Worm (Caenorhabditis elegans) whole organism, late embryonic: Measurements from ENCODE around the gene rps-13.

Source experiments
- C08G9.2 ChIP-seq: sonication (generic microtip); optimal IDR thresholded peaks from 2 replicates; lab custom pipeline; 2016; ENCODE audit warnings: mild to moderate bottlenecking, missing genetic modification characterization, moderate library complexity, missing compliant biosample characterization
- K02D7.2 ChIP-seq: sonication (generic microtip); optimal IDR thresholded peaks from 2 replicates; lab custom pipeline; 2017; ENCODE audit warnings: mild to moderate bottlenecking, missing genetic modification characterization, missing compliant biosample characterization
- T23F11.4 ChIP-seq: fragments of 200-800 bp; sonication (Bioruptor generic); optimal IDR thresholded peaks from 2 replicates; lab custom pipeline; 2018; ENCODE audit warnings: mild to moderate bottlenecking, missing genetic modification characterization, missing compliant biosample characterization
- Y22D7AL.16 ChIP-seq: sonication (generic microtip); optimal IDR thresholded peaks from 2 replicates; lab custom pipeline; 2016; ENCODE audit warnings: missing genetic modification characterization, missing compliant biosample characterization
- ama-1 ChIP-seq: fragments of 150-350 bp; optimal IDR thresholded peaks from 2 replicates; lab custom pipeline; 2014
- ceh-14 ChIP-seq: sonication (generic microtip); optimal IDR thresholded peaks from 2 replicates; lab custom pipeline; 2016; ENCODE audit warnings: missing genotype, missing genetic modification characterization, missing compliant biosample characterization
- ceh-18 ChIP-seq: sonication (generic microtip); optimal IDR thresholded peaks from 2 replicates; lab custom pipeline; 2016; ENCODE audit warnings: missing genetic modification characterization, missing compliant biosample characterization
- ceh-2 ChIP-seq: sonication (generic microtip); optimal IDR thresholded peaks from 2 replicates; lab custom pipeline; 2016; ENCODE audit warnings: missing genotype, missing genetic modification characterization, missing compliant biosample characterization
- ceh-30 ChIP-seq: fragments of 150-350 bp; optimal IDR thresholded peaks from 2 replicates; lab custom pipeline; 2014; ENCODE audit warnings: missing biosample characterization, missing genetic modification characterization
- ceh-31 ChIP-seq: sonication (generic microtip); optimal IDR thresholded peaks from 2 replicates; lab custom pipeline; 2016; ENCODE audit warnings: missing genetic modification characterization, missing compliant biosample characterization
- ceh-34 ChIP-seq: sonication (generic microtip); optimal IDR thresholded peaks from 2 replicates; lab custom pipeline; 2016; ENCODE audit warnings: mild to moderate bottlenecking, missing genetic modification characterization, missing compliant biosample characterization
- ceh-45 ChIP-seq: fragments of 200-800 bp; sonication (Bioruptor generic); IDR thresholded peaks from 2 replicates; pipeline ENCODE4 v1.3.6; 2022; ENCODE audit warnings: missing genetic modification reagents, missing genetic modification characterization, missing compliant biosample characterization
- ceh-6 ChIP-seq: fragments of 200-800 bp; sonication (Bioruptor generic); optimal IDR thresholded peaks from 2 replicates; lab custom pipeline; 2018; ENCODE audit warnings: mild to moderate bottlenecking, missing genetic modification characterization, missing compliant biosample characterization
- ceh-9 ChIP-seq: sonication (generic microtip); optimal IDR thresholded peaks from 2 replicates; lab custom pipeline; 2016; ENCODE audit warnings: mild to moderate bottlenecking, missing genetic modification characterization, inconsistent platforms, missing compliant biosample characterization
- dmd-4 ChIP-seq: sonication (generic microtip); optimal IDR thresholded peaks from 2 replicates; lab custom pipeline; 2016; ENCODE audit warnings: borderline replicate concordance, missing genetic modification characterization, missing compliant biosample characterization
- dve-1 ChIP-seq: sonication (generic microtip); optimal IDR thresholded peaks from 2 replicates; lab custom pipeline; 2017; ENCODE audit warnings: antibody characterized with exemption, mild to moderate bottlenecking, missing genetic modification characterization, missing compliant biosample characterization
- elt-2 ChIP-seq: sonication (generic microtip); optimal IDR thresholded peaks from 2 replicates; lab custom pipeline; 2016; ENCODE audit warnings: missing genetic modification reagents, missing genetic modification characterization, missing compliant biosample characterization
- ets-4 ChIP-seq: sonication (generic microtip); optimal IDR thresholded peaks from 2 replicates; lab custom pipeline; 2016; ENCODE audit warnings: missing genetic modification characterization, missing compliant biosample characterization
- fkh-6 ChIP-seq: sonication (generic microtip); optimal IDR thresholded peaks from 2 replicates; lab custom pipeline; 2016; ENCODE audit warnings: missing genetic modification characterization, missing compliant biosample characterization
- gmeb-2 ChIP-seq: sonication (generic microtip); optimal IDR thresholded peaks from 2 replicates; lab custom pipeline; 2016; ENCODE audit warnings: missing genetic modification characterization, inconsistent platforms, missing compliant biosample characterization
- hlh-13 ChIP-seq: fragments of 200-800 bp; sonication (Bioruptor generic); optimal IDR thresholded peaks from 2 replicates; lab custom pipeline; 2018; ENCODE audit warnings: mild to moderate bottlenecking, missing genetic modification characterization, missing compliant biosample characterization
- hlh-30 ChIP-seq: sonication (generic microtip); optimal IDR thresholded peaks from 2 replicates; lab custom pipeline; 2017; ENCODE audit warnings: antibody characterized with exemption, missing genetic modification characterization, missing compliant biosample characterization; ENCODE audit not compliant: insufficient read depth
- hlh-6 ChIP-seq: sonication (generic microtip); optimal IDR thresholded peaks from 2 replicates; lab custom pipeline; 2016; ENCODE audit warnings: missing genotype, missing genetic modification characterization, missing compliant biosample characterization
- hlh-8 ChIP-seq: sonication (generic microtip); optimal IDR thresholded peaks from 2 replicates; lab custom pipeline; 2016; ENCODE audit warnings: missing genotype, missing genetic modification characterization, missing compliant biosample characterization
- lim-6 ChIP-seq: sonication (generic microtip); optimal IDR thresholded peaks from 2 replicates; lab custom pipeline; 2016; ENCODE audit warnings: missing genetic modification characterization, missing compliant biosample characterization
- madf-2 ChIP-seq: sonication (generic microtip); optimal IDR thresholded peaks from 2 replicates; lab custom pipeline; 2017; ENCODE audit warnings: missing genetic modification characterization, missing compliant biosample characterization
- mec-3 ChIP-seq: sonication (generic microtip); optimal IDR thresholded peaks from 2 replicates; lab custom pipeline; 2016; ENCODE audit warnings: borderline replicate concordance, missing genetic modification characterization, missing compliant biosample characterization
- nhr-232 ChIP-seq: sonication (generic microtip); optimal IDR thresholded peaks from 2 replicates; lab custom pipeline; 2016; ENCODE audit warnings: missing genetic modification characterization, missing compliant biosample characterization
- pat-9 ChIP-seq: fragments of 200-800 bp; sonication (Bioruptor generic); optimal IDR thresholded peaks from 2 replicates; lab custom pipeline; 2018; ENCODE audit warnings: mild to moderate bottlenecking, missing genetic modification characterization, moderate library complexity, missing compliant biosample characterization
- pha-2 ChIP-seq: sonication (generic microtip); optimal IDR thresholded peaks from 2 replicates; lab custom pipeline; 2017; ENCODE audit warnings: mild to moderate bottlenecking, missing genetic modification characterization, missing compliant biosample characterization
- pha-4 ChIP-seq: fragments of 150-350 bp; optimal IDR thresholded peaks from 2 replicates; lab custom pipeline; 2018; ENCODE audit warnings: missing biosample characterization, missing genetic modification reagents, missing genetic modification characterization
- ref-2 ChIP-seq: sonication (generic microtip); optimal IDR thresholded peaks from 2 replicates; lab custom pipeline; 2016; ENCODE audit warnings: missing genetic modification characterization, missing compliant biosample characterization
- rnt-1 ChIP-seq: sonication (generic microtip); optimal IDR thresholded peaks from 2 replicates; lab custom pipeline; 2016; ENCODE audit warnings: missing genetic modification characterization, missing compliant biosample characterization
- sdc-2 ChIP-seq: sonication (generic microtip); optimal IDR thresholded peaks from 2 replicates; lab custom pipeline; 2016; ENCODE audit warnings: missing genotype, missing genetic modification characterization, missing compliant biosample characterization
- sox-4 ChIP-seq: sonication (generic microtip); optimal IDR thresholded peaks from 2 replicates; lab custom pipeline; 2017; ENCODE audit warnings: mild to moderate bottlenecking, missing genetic modification characterization, inconsistent platforms, missing compliant biosample characterization
- syd-9 ChIP-seq: sonication (generic microtip); optimal IDR thresholded peaks from 2 replicates; lab custom pipeline; 2016; ENCODE audit warnings: mild to moderate bottlenecking, missing genetic modification characterization, moderate library complexity, missing compliant biosample characterization
- tbx-2 ChIP-seq: sonication (generic microtip); optimal IDR thresholded peaks from 2 replicates; lab custom pipeline; 2016; ENCODE audit warnings: missing genetic modification characterization, missing compliant biosample characterization
- tbx-7 ChIP-seq: sonication (generic microtip); optimal IDR thresholded peaks from 2 replicates; lab custom pipeline; 2016; ENCODE audit warnings: missing genotype, missing genetic modification characterization, missing compliant biosample characterization
- unc-3 ChIP-seq, 2 experiments: fragments of 200-800 bp in 1 of 2; sonication (Bioruptor generic) in 1 of 2; sonication (generic microtip) in 1 of 2; conservative IDR thresholded peaks in 1 of 2; optimal IDR thresholded peaks in 1 of 2; 2 replicates each; pipeline versions ENCODE4 v1.3.6 to Lab custom; 2016 to 2022; ENCODE audit warnings: missing compliant biosample characterization in 2 of 2, missing genetic modification characterization in 2 of 2, missing genetic modification reagents in 1 of 2
- unc-55 ChIP-seq: sonication (generic microtip); optimal IDR thresholded peaks from 2 replicates; lab custom pipeline; 2017; ENCODE audit warnings: missing biosample characterization, missing genetic modification reagents, missing genetic modification characterization

The rps-13 gene

DNA sequence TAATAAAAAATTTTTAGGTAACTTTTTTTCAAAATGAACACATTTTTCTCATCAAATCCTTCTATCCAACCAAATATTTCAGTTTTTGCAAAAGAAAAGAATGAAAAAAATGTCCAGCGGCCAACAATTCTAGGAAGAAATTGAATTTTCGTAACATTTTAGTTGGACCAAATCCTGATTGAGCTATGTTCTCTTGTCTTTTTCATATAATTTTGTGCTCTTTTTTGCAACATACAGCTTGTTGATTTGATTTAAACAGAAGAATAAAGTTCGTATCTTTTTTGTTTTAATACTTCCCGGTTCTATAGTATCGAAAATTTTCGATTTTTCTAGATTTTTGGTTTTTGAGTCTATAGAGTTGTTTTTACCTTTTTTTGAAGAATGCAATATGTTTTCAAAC, 24.6 kb upstream of the rps-13 start:
- TF ChIP-seq unc-3 (GFP tag; conservative IDR thresholded peaks at IDR 0.05; lab: Robert Waterston, UW), result no peak
- no peak for TF ChIP-seq unc-3 (tag; optimal IDR thresholded peaks at IDR 0.05; lab: Kevin White, UChicago)
- TF ChIP-seq ceh-45, result no peak
- no peak for TF ChIP-seq hlh-8 (tag; lab: Kevin White, UChicago)
- no peak for TF ChIP-seq ets-4 (tag; lab: Kevin White, UChicago)
- TF ChIP-seq ceh-6 (GFP tag; lab: Kevin White, UChicago), result no peak
- no peak for TF ChIP-seq ceh-14
- TF ChIP-seq tbx-7 (tag; lab: Kevin White, UChicago), result no peak
- TF ChIP-seq K02D7.2 (tag; lab: Kevin White, UChicago), result no peak
- no peak for TF ChIP-seq pha-2 (tag; lab: Kevin White, UChicago)
- TF ChIP-seq rnt-1 (tag; lab: Kevin White, UChicago), result no peak
- TF ChIP-seq mec-3 (tag; lab: Kevin White, UChicago), result no peak
- no peak for TF ChIP-seq sox-4 (tag; lab: Kevin White, UChicago)
- TF ChIP-seq ceh-9 (tag; lab: Kevin White, UChicago), result no peak
- TF ChIP-seq nhr-232 (tag; lab: Kevin White, UChicago), result no peak
- TF ChIP-seq sdc-2 (tag; lab: Kevin White, UChicago), result no peak
- TF ChIP-seq ceh-30, result no peak
- no peak for TF ChIP-seq gmeb-2
- no peak for TF ChIP-seq ceh-18
- no peak for TF ChIP-seq Y22D7AL.16 (tag; lab: Kevin White, UChicago)

DNA sequence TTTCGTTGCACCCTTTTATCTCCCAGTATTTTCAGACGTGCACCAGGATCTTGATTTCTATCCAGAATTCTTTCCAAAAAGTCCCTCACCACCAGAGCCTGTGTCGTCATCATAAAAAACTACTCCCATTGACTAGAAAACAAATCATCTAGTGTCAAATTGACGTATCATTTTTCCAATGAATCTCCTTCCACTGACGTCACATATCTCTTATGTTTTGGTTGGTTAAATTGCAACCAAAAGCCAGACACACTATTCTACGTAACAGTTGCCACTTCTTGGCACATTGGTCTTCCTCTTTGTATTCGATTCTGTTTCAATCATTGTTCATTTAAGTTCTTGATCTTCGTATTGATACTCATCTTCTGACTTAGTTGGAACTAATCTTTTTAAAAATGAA, 23.3 kb upstream of the rps-13 start:
- TF ChIP-seq hlh-30, result no peak
- TF ChIP-seq tbx-2 (tag; lab: Kevin White, UChicago), result no peak
- no peak for TF ChIP-seq T23F11.4 (GFP tag; lab: Kevin White, UChicago)
- TF ChIP-seq C08G9.2 (tag; lab: Kevin White, UChicago), result no peak
- no peak for TF ChIP-seq hlh-13
- no peak for TF ChIP-seq pat-9 (tag; lab: Kevin White, UChicago)
- no peak for TF ChIP-seq ceh-2 (tag; lab: Kevin White, UChicago)
- no peak for TF ChIP-seq unc-3 (GFP tag; conservative IDR thresholded peaks at IDR 0.05; lab: Robert Waterston, UW)
- TF ChIP-seq unc-3 (tag; optimal IDR thresholded peaks at IDR 0.05; lab: Kevin White, UChicago), result no peak
- no peak for TF ChIP-seq ceh-34 (tag; lab: Kevin White, UChicago)
- TF ChIP-seq, all 69 proteins: peak for 0

- peak; percentile 91 for TF ChIP-seq elt-2 (tag; lab: Kevin White, UChicago)
- no peak for TF ChIP-seq sdc-2 (tag; lab: Kevin White, UChicago)
- TF ChIP-seq, all 69 proteins: peak for 1
These were observed 21.6 kb upstream of the rps-13 start for ce11 chrIII:6396381-6396780.

DNA sequence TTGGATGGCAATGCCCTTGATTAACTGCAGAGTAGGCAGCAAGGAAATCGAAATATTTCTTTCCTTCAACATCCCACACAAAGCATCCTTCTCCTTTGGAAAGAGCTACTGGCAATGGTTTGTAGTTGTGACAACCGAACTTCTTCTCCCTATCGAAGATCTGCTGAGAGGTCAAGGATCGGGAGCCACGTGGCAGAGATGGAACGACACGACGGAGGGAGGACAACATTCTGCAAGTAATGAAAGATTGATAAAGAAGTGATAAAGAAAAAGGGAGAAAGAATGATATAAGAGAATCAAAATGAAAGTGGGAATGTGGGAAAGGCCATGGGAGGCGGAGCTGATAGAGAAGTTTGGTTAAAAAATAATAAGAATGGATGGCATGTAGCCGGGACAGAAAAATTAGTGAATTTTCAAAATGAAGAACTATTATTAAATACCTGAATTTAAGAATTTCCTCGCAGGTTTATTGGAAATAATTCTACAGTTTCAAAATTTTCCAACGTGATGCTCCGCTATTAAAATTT, 21.0 kb upstream of the rps-13 start, which contains the start of gene oatr-1:
Gene oatr-1 (minus strand): TSS at position 477 of the 527 bp plus-strand sequence.
- TF ChIP-seq hlh-6 (no peak), ceh-18 (no peak), ceh-31 (tag; lab: Kevin White, UChicago) (no peak), ama-1 (lab: Kevin White, UChicago) (no peak), unc-55 (GFP tag; lab: Kevin White, UChicago) (no peak), fkh-6 (tag; lab: Kevin White, UChicago) (no peak), lim-6 (tag; lab: Kevin White, UChicago) (no peak)

DNA sequence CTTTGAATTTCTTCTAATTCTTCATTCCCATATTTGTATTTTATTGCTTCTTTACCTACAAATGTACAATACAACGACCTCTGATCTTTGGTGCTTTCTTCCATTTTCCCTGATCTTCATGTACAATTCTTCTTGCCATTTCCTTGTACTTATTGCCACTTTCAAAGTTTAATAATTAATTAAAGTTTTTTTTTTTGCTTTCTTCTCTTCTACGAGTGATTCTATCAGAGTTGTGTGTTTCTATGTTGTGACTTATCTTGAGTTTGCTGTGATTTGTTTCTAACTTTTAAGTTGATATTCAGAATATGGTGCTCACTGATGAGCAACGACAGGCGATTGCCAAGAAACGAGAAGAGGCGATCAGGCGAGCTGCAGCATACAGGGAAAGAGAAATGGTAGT, 15.8 kb upstream of the rps-13 start, which contains the start of gene smrc-1:
Gene smrc-1 (plus strand): TSS at position 301 of the 400 bp plus-strand sequence.
- no peak for TF ChIP-seq madf-2 (tag; lab: Kevin White, UChicago)
- no peak for TF ChIP-seq ets-4 (tag; lab: Kevin White, UChicago)
- TF ChIP-seq dve-1 (tag; lab: Kevin White, UChicago), result no peak
- TF ChIP-seq sdc-2 (tag; lab: Kevin White, UChicago), result no peak
- TF ChIP-seq T23F11.4 (GFP tag; lab: Kevin White, UChicago), result no peak
- TF ChIP-seq dmd-4 (tag; lab: Kevin White, UChicago), result no peak
- no peak for TF ChIP-seq unc-55 (GFP tag; lab: Kevin White, UChicago)
- no peak for TF ChIP-seq pha-4 (tag; lab: Kevin White, UChicago)
- TF ChIP-seq ama-1 (lab: Kevin White, UChicago), result no peak
- TF ChIP-seq syd-9, result no peak
- TF ChIP-seq unc-3 (GFP tag; conservative IDR thresholded peaks at IDR 0.05; lab: Robert Waterston, UW), result no peak
- TF ChIP-seq unc-3 (tag; optimal IDR thresholded peaks at IDR 0.05; lab: Kevin White, UChicago), result no peak
- no peak for TF ChIP-seq elt-2 (tag; lab: Kevin White, UChicago)
- TF ChIP-seq ref-2 (tag; lab: Kevin White, UChicago), result no peak
